Worm (Caenorhabditis elegans) whole organism, L4 larva: Measurements from ENCODE around the gene ima-3.

Experiments
- D1046.2 ChIP-seq: fragments of 200-800 bp; sonication (Bioruptor generic); IDR thresholded peaks from 2 replicates; pipeline ENCODE4 v1.3.6; 2022; ENCODE audit warnings: missing genetic modification characterization, missing compliant biosample characterization
- F26F4.8 ChIP-seq: fragments of 200-800 bp; sonication (Bioruptor generic); conservative IDR thresholded peaks from 2 replicates; pipeline ENCODE4 v1.3.6; 2022; ENCODE audit warnings: missing genetic modification characterization, missing compliant biosample characterization
- F37D6.2 ChIP-seq: sonication (generic microtip); optimal IDR thresholded peaks from 2 replicates; lab custom pipeline; 2016; ENCODE audit warnings: mild to moderate bottlenecking, missing genetic modification characterization, missing compliant biosample characterization
- F44E2.7 ChIP-seq: fragments of 200-800 bp; sonication (Bioruptor generic); IDR thresholded peaks from 2 replicates; pipeline ENCODE4 v2.1.2; 2022; ENCODE audit warnings: missing genetic modification characterization, missing compliant biosample characterization
- R02D3.7 ChIP-seq: fragments of 150-350 bp; sonication (generic microtip); optimal IDR thresholded peaks from 3 replicates; lab custom pipeline; 2014; ENCODE audit warnings: missing biosample characterization, missing genetic modification characterization
- T26A8.4 ChIP-seq: fragments of 200-800 bp; sonication (Bioruptor generic); IDR thresholded peaks from 2 replicates; pipeline ENCODE4 v1.3.6; 2022; ENCODE audit warnings: missing genetic modification characterization, missing compliant biosample characterization
- Y48G9A.11 ChIP-seq: fragments of 200-800 bp; sonication (Bioruptor generic); IDR thresholded peaks from 2 replicates; pipeline ENCODE4 v1.3.6; 2022; ENCODE audit warnings: missing genetic modification reagents, missing genetic modification characterization, missing compliant biosample characterization
- ZK546.5 ChIP-seq, 2 experiments: sonication (generic microtip); optimal IDR thresholded peaks; 2 replicates each; lab custom pipeline; 2017; ENCODE audit warnings: missing biosample characterization in 2 of 2, missing genetic modification characterization in 2 of 2
- ama-1 ChIP-seq: fragments of 150-350 bp; optimal IDR thresholded peaks from 2 replicates; lab custom pipeline; 2014; ENCODE audit warnings: inconsistent platforms, mixed read lengths
- ceh-28 ChIP-seq: fragments of 150-350 bp; optimal IDR thresholded peaks from 2 replicates; lab custom pipeline; 2014; ENCODE audit warnings: missing biosample characterization, missing genetic modification reagents, missing genetic modification characterization
- cey-2 ChIP-seq: sonication (generic microtip); optimal IDR thresholded peaks from 3 replicates; lab custom pipeline; 2017; ENCODE audit warnings: missing genetic modification characterization, mild to moderate bottlenecking, missing compliant biosample characterization, antibody characterized with exemption, borderline replicate concordance; ENCODE audit not compliant: insufficient read depth
- ctbp-1 ChIP-seq: fragments of 200-800 bp; sonication (Bioruptor generic); IDR thresholded peaks from 2 replicates; pipeline ENCODE4 v1.3.6; 2022; ENCODE audit warnings: missing genetic modification reagents, missing genetic modification characterization, missing compliant biosample characterization
- daf-12 ChIP-seq: fragments of 150-350 bp; optimal IDR thresholded peaks from 2 replicates; lab custom pipeline; 2014; ENCODE audit warnings: missing biosample characterization, missing genetic modification reagents, missing genetic modification characterization
- dmd-8 ChIP-seq: fragments of 200-800 bp; sonication (Bioruptor generic); IDR thresholded peaks from 2 replicates; pipeline ENCODE4 v1.3.6; 2022; ENCODE audit warnings: missing genetic modification characterization, missing compliant biosample characterization
- dmd-9 ChIP-seq: fragments of 200-800 bp; sonication (Bioruptor generic); IDR thresholded peaks from 2 replicates; pipeline ENCODE4 v1.3.6; 2022; ENCODE audit warnings: missing genetic modification reagents, missing genetic modification characterization, missing compliant biosample characterization
- dpl-1 ChIP-seq: fragments of 150-350 bp; optimal IDR thresholded peaks from 2 replicates; lab custom pipeline; 2014; ENCODE audit warnings: missing biosample characterization, missing genetic modification reagents, missing genetic modification characterization
- duxl-1 ChIP-seq: sonication (generic microtip); optimal IDR thresholded peaks from 2 replicates; lab custom pipeline; 2016; ENCODE audit warnings: mild to moderate bottlenecking, missing genetic modification characterization, moderate library complexity, missing compliant biosample characterization; ENCODE audit not compliant: poor library complexity
- fos-1 ChIP-seq: fragments of 150-350 bp; optimal IDR thresholded peaks from 2 replicates; lab custom pipeline; 2014; ENCODE audit warnings: missing biosample characterization, missing genetic modification characterization
- hlh-11 ChIP-seq: fragments of 200-800 bp; sonication (Bioruptor generic); optimal IDR thresholded peaks from 2 replicates; lab custom pipeline; 2018; ENCODE audit warnings: mild to moderate bottlenecking, missing genetic modification characterization, missing compliant biosample characterization
- hlh-30 ChIP-seq: sonication (generic microtip); optimal IDR thresholded peaks from 2 replicates; lab custom pipeline; 2017; ENCODE audit warnings: antibody characterized with exemption, mild to moderate bottlenecking, missing genetic modification characterization, missing compliant biosample characterization; ENCODE audit not compliant: insufficient read depth
- hmg-1.1 ChIP-seq: fragments of 200-800 bp; sonication (Bioruptor generic); IDR thresholded peaks from 2 replicates; pipeline ENCODE4 v1.3.6; 2022; ENCODE audit warnings: missing genetic modification reagents, missing genetic modification characterization, missing compliant biosample characterization
- jun-1 ChIP-seq: fragments of 150-350 bp; optimal IDR thresholded peaks from 2 replicates; lab custom pipeline; 2014; ENCODE audit warnings: missing biosample characterization, missing genetic modification reagents, missing genetic modification characterization
- lin-13 ChIP-seq: fragments of 150-350 bp; optimal IDR thresholded peaks from 2 replicates; lab custom pipeline; 2014; ENCODE audit warnings: missing biosample characterization, missing genetic modification reagents, missing genetic modification characterization
- lin-29 ChIP-seq: fragments of 200-800 bp; sonication (Bioruptor generic); IDR thresholded peaks from 2 replicates; pipeline ENCODE4 v1.3.6; 2022; ENCODE audit warnings: missing genetic modification reagents, missing genetic modification characterization, missing compliant biosample characterization
- mdt-29 ChIP-seq: fragments of 200-800 bp; sonication (Bioruptor generic); IDR thresholded peaks from 2 replicates; pipeline ENCODE4 v1.3.6; 2022; ENCODE audit warnings: missing genetic modification reagents, missing genetic modification characterization, missing compliant biosample characterization
- mxl-2 ChIP-seq: fragments of 200-800 bp; sonication (Bioruptor generic); conservative IDR thresholded peaks from 2 replicates; pipeline ENCODE4 v1.3.6; 2022; ENCODE audit warnings: missing genetic modification reagents, missing genetic modification characterization, missing compliant biosample characterization
- mxl-3 ChIP-seq: fragments of 200-800 bp; sonication (Bioruptor generic); optimal IDR thresholded peaks from 2 replicates; lab custom pipeline; 2018; ENCODE audit warnings: mild to moderate bottlenecking, missing genetic modification characterization, missing compliant biosample characterization
- nhr-10 ChIP-seq: fragments of 150-350 bp; optimal IDR thresholded peaks from 2 replicates; lab custom pipeline; 2014; ENCODE audit warnings: missing biosample characterization, missing genetic modification characterization
- nhr-111 ChIP-seq: fragments of 200-800 bp; sonication (Bioruptor generic); optimal IDR thresholded peaks from 2 replicates; lab custom pipeline; 2018; ENCODE audit warnings: mild to moderate bottlenecking, missing genetic modification characterization, missing compliant biosample characterization
- nhr-25 ChIP-seq: sonication (generic microtip); optimal IDR thresholded peaks from 2 replicates; lab custom pipeline; 2017; ENCODE audit warnings: missing genetic modification characterization, mild to moderate bottlenecking, missing compliant biosample characterization, antibody characterized with exemption, moderate library complexity, borderline replicate concordance; ENCODE audit not compliant: insufficient read depth
- nhr-42 ChIP-seq: fragments of 200-800 bp; sonication (Bioruptor generic); IDR thresholded peaks from 2 replicates; pipeline ENCODE4 v1.3.6; 2022; ENCODE audit warnings: missing genetic modification characterization, missing compliant biosample characterization
- nhr-77 ChIP-seq: fragments of 150-350 bp; optimal IDR thresholded peaks from 2 replicates; lab custom pipeline; 2014; ENCODE audit warnings: missing biosample characterization, missing genetic modification characterization
- php-3 ChIP-seq: fragments of 200-800 bp; sonication (Bioruptor generic); IDR thresholded peaks from 2 replicates; pipeline ENCODE4 v1.3.6; 2022; ENCODE audit warnings: missing genetic modification reagents, missing genetic modification characterization, missing compliant biosample characterization
- snpc-1.2 ChIP-seq: fragments of 200-800 bp; sonication (Bioruptor generic); IDR thresholded peaks from 2 replicates; pipeline ENCODE4 v1.3.6; 2022; ENCODE audit warnings: missing genetic modification reagents, missing genetic modification characterization, missing compliant biosample characterization
- snpc-4 ChIP-seq: fragments of 150-350 bp; optimal IDR thresholded peaks from 2 replicates; lab custom pipeline; 2014; ENCODE audit warnings: missing biosample characterization, missing genetic modification characterization
- spr-1 ChIP-seq: sonication (generic microtip); optimal IDR thresholded peaks from 2 replicates; lab custom pipeline; 2016; ENCODE audit warnings: mild to moderate bottlenecking, missing genetic modification characterization, missing compliant biosample characterization
- unc-62 ChIP-seq, 3 experiments: fragments of 150-350 bp in 1 of 3; sonication (generic microtip); optimal IDR thresholded peaks in 2 of 3; peaks in 1 of 3; 1 replicate in 1 of 3; 2 replicates in 2 of 3; lab custom pipeline; 2014 to 2017; ENCODE audit warnings: missing biosample characterization in 3 of 3, missing genetic modification characterization in 3 of 3, missing genetic modification reagents in 3 of 3, missing genotype in 1 of 3
- zag-1 ChIP-seq: fragments of 150-350 bp; optimal IDR thresholded peaks from 2 replicates; lab custom pipeline; 2014; ENCODE audit warnings: missing biosample characterization, missing genetic modification characterization
- zfp-2 ChIP-seq: sonication (generic microtip); optimal IDR thresholded peaks from 2 replicates; lab custom pipeline; 2016; ENCODE audit warnings: mild to moderate bottlenecking, missing genetic modification characterization, missing compliant biosample characterization
- zip-2 ChIP-seq: fragments of 150-350 bp; optimal IDR thresholded peaks from 2 replicates; lab custom pipeline; 2014; ENCODE audit warnings: missing biosample characterization, missing genetic modification characterization
- ztf-11 ChIP-seq: fragments of 150-350 bp; optimal IDR thresholded peaks from 2 replicates; lab custom pipeline; 2014; ENCODE audit warnings: missing biosample characterization, missing genetic modification characterization
- ztf-7 ChIP-seq: fragments of 150-350 bp; optimal IDR thresholded peaks from 2 replicates; lab custom pipeline; 2014; ENCODE audit warnings: missing biosample characterization, missing genetic modification characterization

Gene ima-3

ce11 chrIV:7573944-7574343 is 12.5 kb upstream of the ima-3 start (continued):
- TF ChIP-seq dmd-9 (GFP tag; lab: Robert Waterston, UW): peak; percentile 79; the same call in 1 of the 2 replicates
- TF ChIP-seq lin-29: peak; percentile 60; the same call in 1 of the 2 replicates
- TF ChIP-seq T26A8.4 (GFP tag; lab: Robert Waterston, UW): peak; percentile 88
- TF ChIP-seq zag-1: no peak
- TF ChIP-seq mxl-2 (GFP tag; lab: Robert Waterston, UW): peak; percentile 80
- peak; percentile 84; the same call in 1 of the 2 replicates for TF ChIP-seq D1046.2 (GFP tag; lab: Robert Waterston, UW)
- no peak for TF ChIP-seq cey-2 (tag; lab: Kevin White, UChicago)
- no peak for TF ChIP-seq ZK546.5 (tag; optimal IDR thresholded peaks at IDR 0.05; lab: Kevin White, UChicago)
- TF ChIP-seq ztf-7 (tag; lab: Kevin White, UChicago): peak; percentile 71
- TF ChIP-seq F26F4.8 (GFP tag; lab: Robert Waterston, UW): peak; percentile 97
- peak; percentile 69 for TF ChIP-seq zip-2 (tag; lab: Kevin White, UChicago)
- TF ChIP-seq nhr-77 (tag; lab: Kevin White, UChicago): peak; percentile 4
- peak; percentile 65 for TF ChIP-seq dpl-1
- TF ChIP-seq mxl-3 (GFP tag; lab: Kevin White, UChicago): peak; percentile 82
- peak; percentile 83 for TF ChIP-seq lin-13 (GFP tag; lab: Kevin White, UChicago)
- TF ChIP-seq hmg-1.1: peak; percentile 94
- peak; percentile 68 for TF ChIP-seq ama-1
- TF ChIP-seq unc-62 (GFP tag; optimal IDR thresholded peaks at IDR 0.05 in 1 of 2; lab: Kevin White, UChicago): peak in 1 of 2 experiments; percentile 79
- TF ChIP-seq unc-62 (tag; optimal IDR thresholded peaks at IDR 0.05; lab: Kevin White, UChicago): no peak
- no peak for TF ChIP-seq snpc-4 (tag; lab: Kevin White, UChicago)

- TF ChIP-seq jun-1 (no peak), nhr-111 (GFP tag; lab: Kevin White, UChicago) (no peak), php-3 (GFP tag; lab: Robert Waterston, UW) (no peak), duxl-1 (tag; lab: Kevin White, UChicago) (no peak), dmd-8 (GFP tag; lab: Robert Waterston, UW) (no peak), F44E2.7 (GFP tag; lab: Robert Waterston, UW) (no peak), R02D3.7 (tag; lab: Kevin White, UChicago) (no peak), hlh-30 (tag; lab: Kevin White, UChicago) (no peak), daf-12 (no peak), snpc-1.2 (GFP tag; lab: Robert Waterston, UW) (no peak), nhr-10 (tag; lab: Kevin White, UChicago) (no peak), hlh-11 (tag; lab: Kevin White, UChicago) (no peak), F37D6.2 (tag; lab: Kevin White, UChicago) (no peak), nhr-25 (tag; lab: Kevin White, UChicago) (no peak), dmd-9 (GFP tag; lab: Robert Waterston, UW) (no peak), spr-1 (tag; lab: Kevin White, UChicago) (no peak), dpl-1 (no peak), fos-1 (tag; lab: Kevin White, UChicago) (no peak), mdt-29 (no peak)
Observed at ce11 chrIV:7568593-7568992, 7.1 kb upstream of the ima-3 start, which contains the start of gene clec-180. Gene clec-180 (plus strand): TSS chrIV:7568893.

ce11 chrIV:7567557-7568010 is 6.1 kb upstream of the ima-3 start, which contains the start of gene F32E10.8:
Gene F32E10.8 (plus strand): TSS chrIV:7567607.
- TF ChIP-seq jun-1 (no peak), ctbp-1 (GFP tag; lab: Robert Waterston, UW) (no peak), ztf-11 (tag; lab: Kevin White, UChicago) (no peak), unc-62 (GFP tag; optimal IDR thresholded peaks at IDR 0.05 in 1 of 2; lab: Kevin White, UChicago) (peak in 1 of 2 experiments; percentile 97), unc-62 (tag; optimal IDR thresholded peaks at IDR 0.05; lab: Kevin White, UChicago) (no peak), zfp-2 (tag; lab: Kevin White, UChicago) (no peak), ceh-28 (tag; lab: Kevin White, UChicago) (no peak), Y48G9A.11 (GFP tag; lab: Robert Waterston, UW) (no peak), nhr-42 (GFP tag; lab: Robert Waterston, UW) (no peak)
